Fruit fly (Drosophila melanogaster): ENCODE results near the gene CG5391.
A peak's percentile ranks its signal among the peaks of the same experiment; 100 is the strongest.

The CG5391 gene

DNA sequence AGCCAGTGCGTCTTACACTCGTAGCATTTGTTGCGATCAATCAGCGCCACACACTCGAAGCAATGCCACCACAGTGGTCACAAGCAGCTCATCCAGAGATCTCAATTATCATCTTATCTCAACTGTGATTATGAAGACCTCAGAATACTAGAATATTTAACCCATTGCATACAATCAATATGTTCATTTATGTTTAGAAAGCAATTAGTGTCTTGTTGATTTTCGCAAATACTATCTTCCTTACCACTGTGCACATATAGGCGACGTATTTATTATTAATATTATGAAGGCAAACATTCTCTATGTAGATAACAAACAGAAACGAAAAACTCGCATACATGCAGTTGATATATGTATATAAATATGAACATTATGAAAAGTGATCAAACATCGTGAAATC is 24.9 kb upstream of the CG5391 start (continued):
- TF ChIP-seq CG7839 (tag; optimal IDR thresholded peaks at IDR 0.05) (peak; percentile 54), jing (GFP tag; optimal IDR thresholded peaks at IDR 0.05) (peak; percentile 23), Med (GFP tag) (peak; percentile 76), Gsc (GFP tag; IDR thresholded peaks at IDR 0.05) (no peak), B-H2 (GFP tag; optimal IDR thresholded peaks at IDR 0.05) (no peak), vnd (GFP tag; IDR thresholded peaks at IDR 0.05; ENCODE audit: partially characterized antibody) (no peak), onecut (GFP tag; IDR thresholded peaks at IDR 0.05) (peak; percentile 38), NK7.1 (GFP tag; optimal IDR thresholded peaks at IDR 0.05) (no peak), btn (GFP tag; optimal IDR thresholded peaks at IDR 0.05) (peak; percentile 4), vvl (GFP tag; IDR thresholded peaks at IDR 0.05) (peak; percentile 87), CG12769 (tag; optimal IDR thresholded peaks at IDR 0.05) (peak; percentile 65), lov (optimal IDR thresholded peaks at IDR 0.05) (no peak), lov (GFP tag; IDR thresholded peaks at IDR 0.05) (peak; percentile 74; the same call in 1 of the 3 replicates), Elba2 (GFP tag; optimal IDR thresholded peaks at IDR 0.05) (no peak), mld (GFP tag; IDR thresholded peaks at IDR 0.05; ENCODE audit: partially characterized antibody) (no peak), Ptx1 (GFP tag; IDR thresholded peaks at IDR 0.05) (peak; percentile 77), Nf-YB (GFP tag; optimal IDR thresholded peaks at IDR 0.05) (peak; percentile 59), tio (GFP tag; optimal IDR thresholded peaks at IDR 0.05) (peak; percentile 61), CG9797 (GFP tag; optimal IDR thresholded peaks at IDR 0.05) (no peak), Xbp1 (GFP tag; optimal IDR thresholded peaks at IDR 0.05) (peak; percentile 61), CG17568 (GFP tag; optimal IDR thresholded peaks at IDR 0.05) (peak; percentile 74), CG11456 (GFP tag; IDR thresholded peaks at IDR 0.05) (0 out of 3 replicates have a peak, but pooled peaks have one; percentile 35), fd102C (GFP tag; optimal IDR thresholded peaks at IDR 0.05) (no peak), gcm2 (GFP tag; optimal IDR thresholded peaks at IDR 0.05) (peak; percentile 32), CG10274 (GFP tag; optimal IDR thresholded peaks at IDR 0.05) (no peak), Xrp1 (GFP tag; IDR thresholded peaks at IDR 0.05) (peak; percentile 88), klu (GFP tag; IDR thresholded peaks at IDR 0.05) (no peak), CG11247 (GFP tag; IDR thresholded peaks at IDR 0.05) (peak; percentile 77), TFAM (GFP tag; optimal IDR thresholded peaks at IDR 0.05) (peak; percentile 17), pros (GFP tag; optimal IDR thresholded peaks at IDR 0.05) (no peak), bsh (GFP tag; optimal IDR thresholded peaks at IDR 0.05) (peak; percentile 46 to 94), az2 (GFP tag; optimal IDR thresholded peaks at IDR 0.05) (peak; percentile 65), CG10209 (GFP tag; optimal IDR thresholded peaks at IDR 0.05) (peak; percentile 81), chinmo (GFP tag; IDR thresholded peaks at IDR 0.05; ENCODE audit: partially characterized antibody) (no peak), maf-S (GFP tag; optimal IDR thresholded peaks at IDR 0.05) (peak; percentile 12), CG2712 (tag; optimal IDR thresholded peaks at IDR 0.05) (peak; percentile 79), CG31224 (GFP tag; IDR thresholded peaks at IDR 0.05) (peak; percentile 32; the same call in 1 of the 2 replicates), Atf6 (GFP tag; IDR thresholded peaks at IDR 0.05) (peak; percentile 34; the same call in 1 of the 2 replicates), CG17612 (GFP tag; IDR thresholded peaks at IDR 0.05) (peak; percentile 57), CG1602 (GFP tag; optimal IDR thresholded peaks at IDR 0.05) (peak; percentile 74), fd64A (GFP tag; optimal IDR thresholded peaks at IDR 0.05) (peak; percentile 86), HmgZ (tag; optimal IDR thresholded peaks at IDR 0.05) (peak; percentile 33), Sox102F (GFP tag; optimal IDR thresholded peaks at IDR 0.05) (peak; percentile 76), Six4 (GFP tag; optimal IDR thresholded peaks at IDR 0.05) (peak; percentile 59), lbe (GFP tag; optimal IDR thresholded peaks at IDR 0.05) (peak; percentile 65), fd96Cb (tag; optimal IDR thresholded peaks at IDR 0.05) (peak; percentile 77), hkb (optimal IDR thresholded peaks at IDR 0.05) (no peak), hkb (GFP tag; IDR thresholded peaks at IDR 0.05) (peak; percentile 74), CG14441 (GFP tag; IDR thresholded peaks at IDR 0.05) (peak; percentile 82), CG33557 (GFP tag; optimal IDR thresholded peaks at IDR 0.05) (peak; percentile 86), C15 (GFP tag; IDR thresholded peaks at IDR 0.05) (no peak)

Measured in whole organism, embryonic.